Fruit fly (Drosophila melanogaster): ENCODE data around the gene Elp4.

DNA sequence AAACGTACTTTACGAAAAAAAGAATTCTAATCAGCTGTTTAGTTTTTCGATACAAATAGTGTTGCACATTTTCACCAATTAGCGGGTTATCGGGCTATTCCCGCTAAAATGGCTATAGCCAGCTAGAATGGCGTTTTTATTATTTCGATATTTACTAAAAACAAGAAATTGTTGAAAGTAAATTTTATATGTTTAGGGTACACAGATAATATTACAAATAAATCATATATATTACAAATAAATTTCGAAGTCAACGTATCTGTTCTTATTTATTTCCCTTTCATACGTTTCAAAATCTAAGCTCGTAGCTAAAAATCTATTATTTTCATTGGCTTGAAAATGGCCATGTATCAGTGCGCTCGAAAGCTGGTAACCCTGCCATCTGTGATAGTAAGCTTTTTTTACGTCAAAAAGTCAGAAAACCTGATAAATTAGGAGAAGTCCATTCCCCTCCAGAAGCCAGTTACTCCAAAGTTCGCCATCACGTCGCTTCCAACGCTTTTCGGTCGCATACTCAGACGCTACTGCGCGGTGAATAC, 4.0 kb upstream of the Elp4 start, which contains the start of the genes CG7382 and cl:
- no peak for TF ChIP-seq CG8478 (optimal IDR thresholded peaks at IDR 0.05)
- TF ChIP-seq CTCF (optimal IDR thresholded peaks at IDR 0.05) = no peak

Data from S2 (cell line).